Worm (Caenorhabditis elegans) whole organism, L4 larva: Measurements from ENCODE around the gene B0496.1.

Experiments
- ama-1 ChIP-seq: fragments of 150-350 bp; optimal IDR thresholded peaks from 2 replicates; lab custom pipeline; 2014; ENCODE audit warnings: inconsistent platforms, mixed read lengths
- hlh-11 ChIP-seq: fragments of 200-800 bp; sonication (Bioruptor generic); optimal IDR thresholded peaks from 2 replicates; lab custom pipeline; 2018; ENCODE audit warnings: mild to moderate bottlenecking, missing genetic modification characterization, missing compliant biosample characterization
- lin-39 ChIP-seq: fragments of 150-350 bp; optimal IDR thresholded peaks from 2 replicates; lab custom pipeline; 2014; ENCODE audit warnings: missing biosample characterization, missing genetic modification reagents, missing genetic modification characterization
- mep-1 ChIP-seq: fragments of 150-350 bp; sonication (generic microtip); optimal IDR thresholded peaks from 3 replicates; lab custom pipeline; 2014; ENCODE audit warnings: missing biosample characterization, missing genetic modification characterization
- nhr-25 ChIP-seq: sonication (generic microtip); optimal IDR thresholded peaks from 2 replicates; lab custom pipeline; 2017; ENCODE audit warnings: missing genetic modification characterization, mild to moderate bottlenecking, missing compliant biosample characterization, antibody characterized with exemption, moderate library complexity, borderline replicate concordance; ENCODE audit not compliant: insufficient read depth
- nhr-76 ChIP-seq: fragments of 150-350 bp; optimal IDR thresholded peaks from 2 replicates; lab custom pipeline; 2014; ENCODE audit warnings: missing biosample characterization, missing genetic modification characterization
- nhr-77 ChIP-seq: fragments of 150-350 bp; optimal IDR thresholded peaks from 2 replicates; lab custom pipeline; 2014; ENCODE audit warnings: missing biosample characterization, missing genetic modification characterization
- pha-4 ChIP-seq, 2 experiments: fragments of 150-350 bp in 1 of 2; fragments of 200-800 bp in 1 of 2; sonication (Bioruptor generic) in 1 of 2; IDR thresholded peaks in 1 of 2; optimal IDR thresholded peaks in 1 of 2; 2 replicates each; pipeline versions ENCODE4 v1.3.6 to Lab custom; 2014 to 2022; ENCODE audit warnings: missing genetic modification characterization in 2 of 2, missing genetic modification reagents in 2 of 2, missing biosample characterization in 1 of 2, missing compliant biosample characterization in 1 of 2
- pqm-1 ChIP-seq: sonication (generic microtip); optimal IDR thresholded peaks from 2 replicates; lab custom pipeline; 2017; ENCODE audit warnings: missing biosample characterization, missing genetic modification characterization
- rbr-2 ChIP-seq: sonication (generic microtip); optimal IDR thresholded peaks from 2 replicates; lab custom pipeline; 2016; ENCODE audit warnings: missing genotype, missing genetic modification characterization, missing compliant biosample characterization
- unc-62 ChIP-seq, 3 experiments: fragments of 150-350 bp in 1 of 3; sonication (generic microtip); optimal IDR thresholded peaks in 2 of 3; peaks in 1 of 3; 1 replicate in 1 of 3; 2 replicates in 2 of 3; lab custom pipeline; 2014 to 2017; ENCODE audit warnings: missing biosample characterization in 3 of 3, missing genetic modification characterization in 3 of 3, missing genetic modification reagents in 3 of 3, missing genotype in 1 of 3
- ztf-11 ChIP-seq: fragments of 150-350 bp; optimal IDR thresholded peaks from 2 replicates; lab custom pipeline; 2014; ENCODE audit warnings: missing biosample characterization, missing genetic modification characterization

- TF ChIP-seq ama-1 (lab: Kevin White, UChicago): no peak
- TF ChIP-seq nhr-25 (tag; lab: Kevin White, UChicago): no peak
- TF ChIP-seq hlh-11 (tag; lab: Kevin White, UChicago): no peak
- TF ChIP-seq pha-4 (GFP tag; IDR thresholded peaks at IDR 0.05; lab: Robert Waterston, UW): no peak
- TF ChIP-seq pha-4 (tag; optimal IDR thresholded peaks at IDR 0.05; lab: Kevin White, UChicago): no peak
- TF ChIP-seq nhr-77 (tag; lab: Kevin White, UChicago): no peak
- no peak for TF ChIP-seq mep-1 (tag; lab: Kevin White, UChicago)
- TF ChIP-seq unc-62 (GFP tag; optimal IDR thresholded peaks at IDR 0.05 in 1 of 2; lab: Kevin White, UChicago): no peak
- no peak for TF ChIP-seq unc-62 (tag; optimal IDR thresholded peaks at IDR 0.05; lab: Kevin White, UChicago)
- TF ChIP-seq ztf-11 (tag; lab: Kevin White, UChicago): no peak
- TF ChIP-seq lin-39 (tag; lab: Kevin White, UChicago): no peak
- no peak for TF ChIP-seq pqm-1
- TF ChIP-seq rbr-2: no peak
- no peak for TF ChIP-seq nhr-76 (tag; lab: Kevin White, UChicago)
These were observed 31.6 kb downstream of the B0496.1 start for ce11 chrIV:7477697-7478096.
